Fruit fly (Drosophila melanogaster) whole organism, embryonic: ENCODE data around the gene TkR86C.

Experiments used
- BEAF-32 ChIP-seq: fragments of 200-800 bp; sonication (Bioruptor generic); optimal IDR thresholded peaks from 3 replicates; lab custom pipeline; 2017; ENCODE audit warnings: missing biosample characterization, missing genetic modification characterization, mild to moderate bottlenecking, moderate library complexity, missing genetic modification reagents
- CG11247 ChIP-seq: fragments of 200-800 bp; sonication (Bioruptor generic); IDR thresholded peaks from 2 replicates; pipeline ENCODE4 v1.3.6; 2022; ENCODE audit warnings: missing biosample characterization, missing genetic modification characterization
- CG13624 ChIP-seq: fragments of 200-800 bp; sonication (Bioruptor generic); optimal IDR thresholded peaks from 2 replicates; lab custom pipeline; 2016; ENCODE audit warnings: missing biosample characterization, missing genetic modification characterization
- CG14014 ChIP-seq: fragments of 200-800 bp; sonication (Bioruptor generic); IDR thresholded peaks from 2 replicates; pipeline ENCODE4 v1.3.6; 2022; ENCODE audit warnings: missing biosample characterization, missing genetic modification characterization
- CG15011 ChIP-seq: fragments of 200-800 bp; sonication (Bioruptor generic); optimal IDR thresholded peaks from 3 replicates; lab custom pipeline; 2018; ENCODE audit warnings: missing biosample characterization, mild to moderate bottlenecking, missing genetic modification characterization
- CG16779 ChIP-seq: fragments of 200-800 bp; sonication (Bioruptor generic); IDR thresholded peaks from 2 replicates; pipeline ENCODE4 v1.3.6; 2022; ENCODE audit warnings: missing biosample characterization, missing genetic modification characterization
- CG17328 ChIP-seq: fragments of 200-800 bp; sonication (Bioruptor generic); IDR thresholded peaks from 2 replicates; pipeline ENCODE4 v1.3.6; 2022; ENCODE audit warnings: missing biosample characterization, missing genetic modification characterization
- CG17359 ChIP-seq: fragments of 200-800 bp; sonication (Bioruptor generic); optimal IDR thresholded peaks from 3 replicates; lab custom pipeline; 2018; ENCODE audit warnings: missing biosample characterization, mild to moderate bottlenecking, missing genetic modification characterization, moderate library complexity
- CG17912 ChIP-seq: fragments of 200-800 bp; sonication (Bioruptor generic); optimal IDR thresholded peaks from 2 replicates; lab custom pipeline; 2018; ENCODE audit warnings: missing biosample characterization, mild to moderate bottlenecking, missing genetic modification characterization
- CG2116 ChIP-seq: fragments of 200-800 bp; sonication (Bioruptor generic); optimal IDR thresholded peaks from 3 replicates; lab custom pipeline; 2018; ENCODE audit warnings: missing biosample characterization, mild to moderate bottlenecking, missing genetic modification characterization
- CG31365 ChIP-seq: fragments of 200-800 bp; sonication (Bioruptor generic); optimal IDR thresholded peaks from 2 replicates; lab custom pipeline; 2018; ENCODE audit warnings: missing biosample characterization, mild to moderate bottlenecking, missing genetic modification characterization
- CG43689 ChIP-seq: fragments of 200-800 bp; sonication (Bioruptor generic); IDR thresholded peaks from 2 replicates; pipeline ENCODE4 v1.3.6; 2022; ENCODE audit warnings: missing biosample characterization, missing genetic modification characterization
- CG4854 ChIP-seq: fragments of 200-800 bp; sonication (Bioruptor generic); optimal IDR thresholded peaks from 2 replicates; lab custom pipeline; 2016; ENCODE audit warnings: missing biosample characterization, missing genetic modification characterization, inconsistent platforms
- CG6689 ChIP-seq: fragments of 200-800 bp; sonication (Bioruptor generic); IDR thresholded peaks from 2 replicates; pipeline ENCODE4 v1.3.6; 2022; ENCODE audit warnings: missing biosample characterization, missing genetic modification characterization
- CG7987 ChIP-seq: fragments of 200-800 bp; sonication (Bioruptor generic); optimal IDR thresholded peaks from 2 replicates; lab custom pipeline; 2018; ENCODE audit warnings: missing biosample characterization, mild to moderate bottlenecking, missing genetic modification characterization, moderate library complexity
- CG8765 ChIP-seq: fragments of 200-800 bp; sonication (Bioruptor generic); IDR thresholded peaks from 2 replicates; pipeline ENCODE4 v1.3.6; 2022; ENCODE audit warnings: missing biosample characterization, missing genetic modification characterization
- CG8944 ChIP-seq: fragments of 200-800 bp; sonication (Bioruptor generic); optimal IDR thresholded peaks from 3 replicates; lab custom pipeline; 2016; ENCODE audit warnings: missing biosample characterization, missing genetic modification characterization
- CG9876 ChIP-seq: fragments of 200-800 bp; sonication (Bioruptor generic); optimal IDR thresholded peaks from 2 replicates; lab custom pipeline; 2016; ENCODE audit warnings: missing biosample characterization, missing genetic modification characterization
- Dad ChIP-seq: fragments of 200-800 bp; sonication (Bioruptor generic); optimal IDR thresholded peaks from 3 replicates; lab custom pipeline; 2016; ENCODE audit warnings: missing biosample characterization, missing genetic modification characterization
- Drgx ChIP-seq: fragments of 200-800 bp; sonication (Bioruptor generic); IDR thresholded peaks from 2 replicates; pipeline ENCODE4 v1.3.6; 2022; ENCODE audit warnings: missing biosample characterization, missing genetic modification characterization
- Hand ChIP-seq: fragments of 200-800 bp; sonication (Bioruptor generic); optimal IDR thresholded peaks from 2 replicates; lab custom pipeline; 2017; ENCODE audit warnings: mild to moderate bottlenecking, missing biosample characterization, missing genetic modification reagents, missing genetic modification characterization
- Meics ChIP-seq: fragments of 200-800 bp; sonication (Bioruptor generic); optimal IDR thresholded peaks from 2 replicates; lab custom pipeline; 2017; ENCODE audit warnings: missing biosample characterization, mild to moderate bottlenecking, missing genetic modification characterization
- Opbp ChIP-seq: fragments of 200-800 bp; sonication (Bioruptor generic); IDR thresholded peaks from 3 replicates; pipeline ENCODE4 v1.3.6; 2022; ENCODE audit warnings: missing biosample characterization, missing genetic modification characterization; ENCODE audit not compliant: partially characterized antibody
- Side ChIP-seq: fragments of 200-800 bp; sonication (Bioruptor generic); optimal IDR thresholded peaks from 2 replicates; lab custom pipeline; 2016; ENCODE audit warnings: missing biosample characterization, missing genetic modification characterization
- Sin3A ChIP-seq: fragments of >200 bp; optimal IDR thresholded peaks from 2 replicates; lab custom pipeline; 2018
- Tbp ChIP-seq: fragments of >200 bp; optimal IDR thresholded peaks from 2 replicates; lab custom pipeline; 2018; ENCODE audit warnings: missing biosample characterization, missing genetic modification characterization
- Trl ChIP-seq, 3 experiments: fragments of >200 bp in 2 of 3; fragments of 200-800 bp in 1 of 3; sonication (Bioruptor generic) in 1 of 3; optimal IDR thresholded peaks; 2 replicates in 1 of 3; 3 replicates in 2 of 3; lab custom pipeline; 2016 to 2017; ENCODE audit warnings: missing biosample characterization in 1 of 3, missing genetic modification characterization in 1 of 3
- abd-A ChIP-seq: fragments of 200-800 bp; sonication (Bioruptor generic); optimal IDR thresholded peaks from 3 replicates; lab custom pipeline; 2019; ENCODE audit warnings: missing biosample characterization, mild to moderate bottlenecking, missing genetic modification characterization, moderate library complexity
- aop ChIP-seq: fragments of 200-800 bp; sonication (Bioruptor generic); IDR thresholded peaks from 2 replicates; pipeline ENCODE4 v1.3.6; 2022; ENCODE audit warnings: missing biosample characterization, missing genetic modification characterization
- chm ChIP-seq: fragments of 200-800 bp; sonication (Bioruptor generic); IDR thresholded peaks from 2 replicates; pipeline ENCODE4 v1.3.6; 2022; ENCODE audit warnings: missing biosample characterization, missing genetic modification characterization
- crc ChIP-seq: fragments of 200-800 bp; sonication (Bioruptor generic); optimal IDR thresholded peaks from 2 replicates; lab custom pipeline; 2016; ENCODE audit warnings: missing biosample characterization, missing genetic modification characterization
- crp ChIP-seq, 2 experiments: fragments of 200-800 bp; sonication (Bioruptor generic); optimal IDR thresholded peaks; 2 replicates in 1 of 2; 3 replicates in 1 of 2; lab custom pipeline; 2017; ENCODE audit warnings: missing biosample characterization in 2 of 2, missing genetic modification characterization in 2 of 2, mild to moderate bottlenecking in 1 of 2, moderate library complexity in 1 of 2
- dati ChIP-seq: fragments of 200-800 bp; sonication (Bioruptor generic); IDR thresholded peaks from 2 replicates; pipeline ENCODE4 v1.3.6; 2022; ENCODE audit warnings: missing biosample characterization, missing genetic modification characterization
- dmrt11E ChIP-seq: fragments of 200-800 bp; sonication (Bioruptor generic); optimal IDR thresholded peaks from 3 replicates; lab custom pipeline; 2018; ENCODE audit warnings: missing biosample characterization, mild to moderate bottlenecking, missing genetic modification characterization, moderate library complexity
- esg ChIP-seq: fragments of 200-800 bp; sonication (Bioruptor generic); conservative IDR thresholded peaks from 2 replicates; pipeline ENCODE4 v1.3.6; 2022; ENCODE audit warnings: missing biosample characterization, missing genetic modification characterization
- ewg ChIP-seq: fragments of 200-800 bp; sonication (Bioruptor generic); optimal IDR thresholded peaks from 3 replicates; lab custom pipeline; 2017; ENCODE audit warnings: mild to moderate bottlenecking, missing biosample characterization, missing genetic modification reagents, missing genetic modification characterization
- exex ChIP-seq: fragments of 200-800 bp; sonication (Bioruptor generic); optimal IDR thresholded peaks from 4 replicates; lab custom pipeline; 2018; ENCODE audit warnings: missing biosample characterization, mild to moderate bottlenecking, missing genetic modification characterization, moderate library complexity
- eyg ChIP-seq: fragments of 200-800 bp; sonication (Bioruptor generic); optimal IDR thresholded peaks from 3 replicates; lab custom pipeline; 2016; ENCODE audit warnings: missing biosample characterization, missing genetic modification characterization
- fd3F ChIP-seq: fragments of 200-800 bp; sonication (Bioruptor generic); optimal IDR thresholded peaks from 2 replicates; lab custom pipeline; 2018; ENCODE audit warnings: missing biosample characterization, mild to moderate bottlenecking, missing genetic modification characterization, moderate library complexity
- ftz-f1 ChIP-seq: fragments of 200-800 bp; sonication (Bioruptor generic); optimal IDR thresholded peaks from 2 replicates; lab custom pipeline; 2016; ENCODE audit warnings: missing biosample characterization, missing genetic modification characterization
- gce ChIP-seq: fragments of 200-800 bp; sonication (Bioruptor generic); IDR thresholded peaks from 3 replicates; pipeline ENCODE4 v1.3.6; 2022; ENCODE audit warnings: missing biosample characterization, missing genetic modification characterization
- gcm2 ChIP-seq: fragments of 200-800 bp; sonication (Bioruptor generic); optimal IDR thresholded peaks from 2 replicates; lab custom pipeline; 2016; ENCODE audit warnings: missing biosample characterization, missing genetic modification characterization
- kay ChIP-seq: fragments of 200-800 bp; sonication (Bioruptor generic); optimal IDR thresholded peaks from 2 replicates; lab custom pipeline; 2016; ENCODE audit warnings: missing biosample characterization, missing genetic modification characterization
- klu ChIP-seq: fragments of 200-800 bp; sonication (Bioruptor generic); IDR thresholded peaks from 2 replicates; pipeline ENCODE4 v1.3.6; 2022; ENCODE audit warnings: missing biosample characterization, missing genetic modification characterization
- pros ChIP-seq: fragments of 200-800 bp; sonication (Bioruptor generic); optimal IDR thresholded peaks from 3 replicates; lab custom pipeline; 2019; ENCODE audit warnings: missing biosample characterization, mild to moderate bottlenecking, missing genetic modification characterization, moderate library complexity
- shn ChIP-seq: fragments of 200-800 bp; sonication (Bioruptor generic); optimal IDR thresholded peaks from 3 replicates; lab custom pipeline; 2016; ENCODE audit warnings: missing biosample characterization, missing genetic modification characterization
- sr ChIP-seq: fragments of 200-800 bp; sonication (Bioruptor generic); IDR thresholded peaks from 3 replicates; pipeline ENCODE4 v1.3.6; 2022; ENCODE audit warnings: missing biosample characterization, missing genetic modification characterization
- z ChIP-seq: fragments of 200-800 bp; sonication (Bioruptor generic); IDR thresholded peaks from 3 replicates; pipeline ENCODE4 v1.3.6; 2022; ENCODE audit warnings: missing biosample characterization, missing genetic modification characterization
- zf30C ChIP-seq: fragments of 200-800 bp; sonication (Bioruptor generic); optimal IDR thresholded peaks from 3 replicates; lab custom pipeline; 2018; ENCODE audit warnings: missing biosample characterization, mild to moderate bottlenecking, missing genetic modification characterization

TkR86C gene

dm6 chr3R:10760966-10761855 is 10.2 kb upstream of the TkR86C start, which contains the start of the genes MED7 and Cap-H2 (continued):
- TF ChIP-seq CG14014 (GFP tag; lab: Robert Waterston, UW): peak; percentile 74
- TF ChIP-seq Tbp (GFP tag; lab: Kevin White, UChicago): no peak
- TF ChIP-seq CG17328 (GFP tag; lab: Robert Waterston, UW): peak; percentile 78
- TF ChIP-seq CG11247 (GFP tag; lab: Robert Waterston, UW): peak; percentile 73
- TF ChIP-seq CG16779 (GFP tag; lab: Robert Waterston, UW): 0 out of 2 replicates have a peak, but pooled peaks have one; percentile 59
- TF ChIP-seq CG6689 (GFP tag; lab: Robert Waterston, UW): peak; percentile 83
- peak; percentile 80 for TF ChIP-seq dmrt11E (tag; lab: Kevin White, UChicago)
- peak; percentile 5 for TF ChIP-seq ftz-f1 (GFP tag; lab: Kevin White, UChicago)
- peak; percentile 60; the same call in 1 of the 2 replicates for TF ChIP-seq chm (GFP tag; lab: Robert Waterston, UW)
- TF ChIP-seq crc (GFP tag; lab: Kevin White, UChicago): peak; percentile 25
- TF ChIP-seq crp (GFP tag; optimal IDR thresholded peaks at IDR 0.05; lab: Kevin White, UChicago): peak in 1 of 2 experiments; percentile 34
- TF ChIP-seq BEAF-32 (GFP tag; lab: Kevin White, UChicago): peak; percentile 99
- peak; percentile 78 for TF ChIP-seq esg
- peak; percentile 65 for TF ChIP-seq Dad (GFP tag; lab: Kevin White, UChicago)
- peak; percentile 59 for TF ChIP-seq ewg
- peak; percentile 19 for TF ChIP-seq CG7987 (GFP tag; lab: Kevin White, UChicago)
- TF ChIP-seq CG9876 (GFP tag; lab: Kevin White, UChicago): peak; percentile 8
- TF ChIP-seq dati (GFP tag; lab: Robert Waterston, UW): 0 out of 2 replicates have a peak, but pooled peaks have one; percentile 18
- no peak for TF ChIP-seq Drgx
- no peak; the same call in 1 of the 2 replicates for TF ChIP-seq aop (GFP tag; lab: Robert Waterston, UW)
- peak; percentile 72 for TF ChIP-seq Meics (GFP tag; lab: Kevin White, UChicago)
- TF ChIP-seq Hand (GFP tag; lab: Kevin White, UChicago): no peak
- TF ChIP-seq CG8944: peak; percentile 80
- TF ChIP-seq CG8765: peak; percentile 72
- TF ChIP-seq CG13624 (GFP tag; lab: Kevin White, UChicago): peak; percentile 91
- TF ChIP-seq CG2116 (GFP tag; lab: Kevin White, UChicago): peak; percentile 95
- TF ChIP-seq sr (GFP tag; lab: Robert Waterston, UW): no peak
- TF ChIP-seq gce: no peak
- TF ChIP-seq kay: peak; percentile 88
- TF ChIP-seq CG43689: no peak
- TF ChIP-seq CG31365: no peak
- peak; percentile 80 for TF ChIP-seq Sin3A (lab: Kevin White, UChicago)
- no peak for TF ChIP-seq eyg
- TF ChIP-seq CG4854 (GFP tag; lab: Kevin White, UChicago): peak; percentile 76
- TF ChIP-seq gcm2 (GFP tag; lab: Kevin White, UChicago): peak; percentile 69
- peak; percentile 57 for TF ChIP-seq fd3F (GFP tag; lab: Kevin White, UChicago)
- TF ChIP-seq CG17359 (tag; lab: Kevin White, UChicago): no peak
- no peak for TF ChIP-seq CG17912 (GFP tag; lab: Kevin White, UChicago)
- no peak for TF ChIP-seq pros (GFP tag; lab: Kevin White, UChicago)
- TF ChIP-seq Opbp (GFP tag; lab: Robert Waterston, UW): peak; percentile 96
- no peak for TF ChIP-seq z (GFP tag; lab: Robert Waterston, UW)
- no peak for TF ChIP-seq zf30C (GFP tag; lab: Kevin White, UChicago)
- TF ChIP-seq abd-A (tag; lab: Kevin White, UChicago): no peak
- peak; percentile 84 for TF ChIP-seq klu (GFP tag; lab: Robert Waterston, UW)
- peak; percentile 50 for TF ChIP-seq Side
- TF ChIP-seq shn (GFP tag; lab: Kevin White, UChicago): peak; percentile 73
- TF ChIP-seq Trl (optimal IDR thresholded peaks at IDR 0.05; lab: Kevin White, UChicago): peak in 1 of 2 experiments; percentile 11
- TF ChIP-seq Trl (GFP tag; optimal IDR thresholded peaks at IDR 0.05; lab: Kevin White, UChicago): peak; percentile 71
- TF ChIP-seq CG15011: peak; percentile 12
- peak; percentile 28 for TF ChIP-seq exex
